Fruit fly (Drosophila melanogaster): ENCODE measurements around the gene Meltrin.

The Meltrin gene

dm6 chr3R:14694583-14694982 lies 2.5 kb downstream of the Meltrin start:
- TF ChIP-seq Blimp-1 (GFP tag; optimal IDR thresholded peaks at IDR 0.05) (peak; percentile 53), sens (GFP tag) (peak; percentile 24), CG13296 (GFP tag; optimal IDR thresholded peaks at IDR 0.05) (no peak)

DNA sequence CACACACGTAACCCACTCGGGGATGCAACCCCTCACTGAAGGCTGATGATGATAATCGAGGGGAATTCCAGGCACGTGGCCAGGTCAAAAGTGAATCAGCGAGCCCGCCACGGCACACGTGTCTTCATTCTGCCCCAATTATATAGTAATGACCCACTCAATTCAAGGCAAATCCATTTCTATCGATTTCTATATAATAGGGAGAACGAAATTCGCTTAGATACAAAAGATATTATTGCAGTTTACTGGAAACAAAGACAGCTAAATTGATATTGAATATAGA lies 4.2 kb downstream of the Meltrin start:
- 0 out of 2 replicates have a peak, but pooled peaks have one; percentile 7 for TF ChIP-seq onecut (GFP tag; IDR thresholded peaks at IDR 0.05)
- no peak for TF ChIP-seq HHEX (GFP tag; optimal IDR thresholded peaks at IDR 0.05)
- no peak for TF ChIP-seq CG3726 (GFP tag; IDR thresholded peaks at IDR 0.05)
- TF ChIP-seq Hey (tag; optimal IDR thresholded peaks at IDR 0.05): peak; percentile 93

dm6 chr3R:14692230-14692970 lies 4.7 kb downstream of the Meltrin start:
- peak; percentile 67 for TF ChIP-seq CG12219 (GFP tag; optimal IDR thresholded peaks at IDR 0.05)
- TF ChIP-seq D19A (tag; optimal IDR thresholded peaks at IDR 0.05): peak; percentile 78
- no peak for TF ChIP-seq CG13287 (GFP tag; IDR thresholded peaks at IDR 0.05; ENCODE audit: partially characterized antibody)
- no peak for TF ChIP-seq nerfin-2 (GFP tag; IDR thresholded peaks at IDR 0.05; ENCODE audit: partially characterized antibody)
- peak; percentile 85 for TF ChIP-seq Med (GFP tag)
- TF ChIP-seq ranshi (GFP tag; IDR thresholded peaks at IDR 0.05): peak; percentile 69; the same call in 1 of the 2 replicates
- peak; percentile 84 for TF ChIP-seq CG8388 (GFP tag; optimal IDR thresholded peaks at IDR 0.05)
- peak; percentile 3 for TF ChIP-seq her (GFP tag; optimal IDR thresholded peaks at IDR 0.05)
- no peak for TF ChIP-seq gcm2 (GFP tag; optimal IDR thresholded peaks at IDR 0.05)
- no peak for TF ChIP-seq CG4404 (GFP tag; IDR thresholded peaks at IDR 0.05)
- TF ChIP-seq CG5245 (GFP tag; optimal IDR thresholded peaks at IDR 0.05): peak; percentile 70
- no peak for TF ChIP-seq CG11560 (tag; IDR thresholded peaks at IDR 0.05)
- TF ChIP-seq CHES-1-like (GFP tag; optimal IDR thresholded peaks at IDR 0.05): no peak
- TF ChIP-seq CG9727 (GFP tag; optimal IDR thresholded peaks at IDR 0.05): peak; percentile 75
- TF ChIP-seq CG18476 (GFP tag; optimal IDR thresholded peaks at IDR 0.05): peak; percentile 29
- TF ChIP-seq CG31365 (tag; optimal IDR thresholded peaks at IDR 0.05): no peak
- TF ChIP-seq CG10543 (GFP tag; optimal IDR thresholded peaks at IDR 0.05): no peak
- TF ChIP-seq CG34376 (GFP tag; optimal IDR thresholded peaks at IDR 0.05): no peak
- peak; percentile 82 for TF ChIP-seq nmo (GFP tag; optimal IDR thresholded peaks at IDR 0.05)
- TF ChIP-seq H15 (GFP tag; IDR thresholded peaks at IDR 0.05): peak; percentile 55; the same call in 2 of the 3 replicates
- TF ChIP-seq CG14667 (GFP tag; IDR thresholded peaks at IDR 0.05): peak; percentile 35; the same call in 1 of the 2 replicates
- no peak for TF ChIP-seq Taf1 (GFP tag; IDR thresholded peaks at IDR 0.05)
- peak; percentile 68 for TF ChIP-seq Oli (tag; optimal IDR thresholded peaks at IDR 0.05)
- no peak for TF ChIP-seq trh (GFP tag; optimal IDR thresholded peaks at IDR 0.05)
- no peak for TF ChIP-seq pita (GFP tag; optimal IDR thresholded peaks at IDR 0.05)
- TF ChIP-seq Hey (tag; optimal IDR thresholded peaks at IDR 0.05): no peak
- TF ChIP-seq CG8924 (tag; optimal IDR thresholded peaks at IDR 0.05): peak; percentile 58
- TF ChIP-seq CG3065 (GFP tag; optimal IDR thresholded peaks at IDR 0.05): no peak
- no peak for TF ChIP-seq CG10565 (GFP tag; optimal IDR thresholded peaks at IDR 0.05)
- peak; percentile 47 for TF ChIP-seq Camta (GFP tag; optimal IDR thresholded peaks at IDR 0.05)
- TF ChIP-seq CG5180 (GFP tag; optimal IDR thresholded peaks at IDR 0.05): peak; percentile 22
- TF ChIP-seq Hmx (GFP tag; optimal IDR thresholded peaks at IDR 0.05): no peak
- TF ChIP-seq CG17186 (GFP tag; optimal IDR thresholded peaks at IDR 0.05): peak; percentile 31
- no peak; the same call in 2 of the 3 replicates for TF ChIP-seq sr (GFP tag; IDR thresholded peaks at IDR 0.05)
- TF ChIP-seq CG10462 (GFP tag; optimal IDR thresholded peaks at IDR 0.05): peak; percentile 33
- TF ChIP-seq bab2 (GFP tag; optimal IDR thresholded peaks at IDR 0.05): peak; percentile 38
- no peak for TF ChIP-seq CG3163 (GFP tag; optimal IDR thresholded peaks at IDR 0.05)
- TF ChIP-seq Atf-2 (GFP tag; optimal IDR thresholded peaks at IDR 0.05): peak; percentile 60
- TF ChIP-seq HLH54F (GFP tag; optimal IDR thresholded peaks at IDR 0.05): no peak
- TF ChIP-seq CG1792 (GFP tag; optimal IDR thresholded peaks at IDR 0.05): no peak
- no peak for TF ChIP-seq YL-1 (GFP tag; optimal IDR thresholded peaks at IDR 0.05)

All from whole organism, embryonic.